Fruit fly (Drosophila melanogaster) whole organism, embryonic: Measurements from ENCODE around the gene Hsp67Ba.

Source experiments
- Bteb2 ChIP-seq: fragments of 200-800 bp; sonication (Bioruptor generic); optimal IDR thresholded peaks from 2 replicates; lab custom pipeline; 2016; ENCODE audit warnings: missing biosample characterization, missing genetic modification characterization
- CG10543 ChIP-seq: fragments of 200-800 bp; sonication (Bioruptor generic); optimal IDR thresholded peaks from 3 replicates; lab custom pipeline; 2017; ENCODE audit warnings: missing biosample characterization, mild to moderate bottlenecking, missing genetic modification characterization, moderate library complexity
- CG11504 ChIP-seq: fragments of 200-800 bp; sonication (Bioruptor generic); optimal IDR thresholded peaks from 3 replicates; lab custom pipeline; 2019; ENCODE audit warnings: missing biosample characterization, mild to moderate bottlenecking, missing genetic modification characterization, moderate library complexity
- CG11695 ChIP-seq: fragments of 200-800 bp; sonication (Bioruptor generic); IDR thresholded peaks from 3 replicates; pipeline ENCODE4 v1.3.6; 2022; ENCODE audit warnings: missing biosample characterization, missing genetic modification characterization
- CG11723 ChIP-seq: fragments of 200-800 bp; sonication (Bioruptor generic); optimal IDR thresholded peaks from 2 replicates; lab custom pipeline; 2017; ENCODE audit warnings: missing biosample characterization, mild to moderate bottlenecking, missing genetic modification characterization
- CG1233 ChIP-seq: fragments of 200-800 bp; sonication (Bioruptor generic); optimal IDR thresholded peaks from 4 replicates; lab custom pipeline; 2018; ENCODE audit warnings: missing biosample characterization, mild to moderate bottlenecking, missing genetic modification characterization
- CG12659 ChIP-seq: fragments of 200-800 bp; sonication (Bioruptor generic); optimal IDR thresholded peaks from 3 replicates; lab custom pipeline; 2017; ENCODE audit warnings: mild to moderate bottlenecking, missing biosample characterization, missing genetic modification reagents, missing genetic modification characterization
- CG12769 ChIP-seq: fragments of 200-800 bp; sonication (Bioruptor generic); optimal IDR thresholded peaks from 2 replicates; lab custom pipeline; 2019; ENCODE audit warnings: missing biosample characterization, mild to moderate bottlenecking, missing genetic modification characterization, moderate library complexity
- CG13296 ChIP-seq: fragments of 200-800 bp; sonication (Bioruptor generic); optimal IDR thresholded peaks from 3 replicates; lab custom pipeline; 2018; ENCODE audit warnings: missing biosample characterization, mild to moderate bottlenecking, missing genetic modification characterization
- CG16779 ChIP-seq: fragments of 200-800 bp; sonication (Bioruptor generic); IDR thresholded peaks from 2 replicates; pipeline ENCODE4 v1.3.6; 2022; ENCODE audit warnings: missing biosample characterization, missing genetic modification characterization
- CG17829 ChIP-seq: fragments of 200-800 bp; optimal IDR thresholded peaks from 2 replicates; lab custom pipeline; 2019; ENCODE audit warnings: missing biosample characterization, mild to moderate bottlenecking, missing genetic modification characterization, moderate library complexity
- CG18262 ChIP-seq: fragments of 200-800 bp; optimal IDR thresholded peaks from 3 replicates; lab custom pipeline; 2019; ENCODE audit warnings: missing biosample characterization, mild to moderate bottlenecking, missing genetic modification characterization, moderate library complexity
- CG18599 ChIP-seq: fragments of 200-800 bp; sonication (Bioruptor generic); optimal IDR thresholded peaks from 3 replicates; lab custom pipeline; 2017; ENCODE audit warnings: missing biosample characterization, missing genetic modification characterization, mild to moderate bottlenecking, moderate library complexity, missing genetic modification reagents
- CG2678 ChIP-seq: fragments of 200-800 bp; sonication (Bioruptor generic); optimal IDR thresholded peaks from 3 replicates; lab custom pipeline; 2019; ENCODE audit warnings: missing biosample characterization, mild to moderate bottlenecking, missing genetic modification characterization, moderate library complexity
- CG2712 ChIP-seq: fragments of 200-800 bp; optimal IDR thresholded peaks from 3 replicates; lab custom pipeline; 2019; ENCODE audit warnings: missing biosample characterization, mild to moderate bottlenecking, missing genetic modification characterization, moderate library complexity
- CG31388 ChIP-seq: fragments of 200-800 bp; sonication (Bioruptor generic); optimal IDR thresholded peaks from 2 replicates; lab custom pipeline; 2016; ENCODE audit warnings: missing biosample characterization, missing genetic modification characterization
- CG3838 ChIP-seq: fragments of 200-800 bp; sonication (Bioruptor generic); optimal IDR thresholded peaks from 3 replicates; lab custom pipeline; 2016; ENCODE audit warnings: missing biosample characterization, missing genetic modification characterization
- CG5180 ChIP-seq: fragments of 200-800 bp; sonication (Bioruptor generic); optimal IDR thresholded peaks from 3 replicates; lab custom pipeline; 2017; ENCODE audit warnings: missing biosample characterization, missing genetic modification characterization, mild to moderate bottlenecking, moderate library complexity, missing genetic modification reagents
- CG7839 ChIP-seq: fragments of 200-800 bp; sonication (Bioruptor generic); optimal IDR thresholded peaks from 3 replicates; lab custom pipeline; 2018; ENCODE audit warnings: missing biosample characterization, mild to moderate bottlenecking, missing genetic modification characterization, moderate library complexity
- CG8290 ChIP-seq, 3 experiments: fragments of 200-800 bp; sonication (Bioruptor generic); optimal IDR thresholded peaks; 2 replicates each; lab custom pipeline; 2016 to 2019; ENCODE audit warnings: missing biosample characterization in 3 of 3, missing genetic modification characterization in 3 of 3, mild to moderate bottlenecking in 2 of 3, moderate library complexity in 1 of 3
- Chrac-16 ChIP-seq: fragments of 200-800 bp; sonication (Bioruptor generic); optimal IDR thresholded peaks from 3 replicates; lab custom pipeline; 2016; ENCODE audit warnings: missing biosample characterization, missing genetic modification characterization
- CoRest ChIP-seq: fragments of 200-800 bp; sonication (Bioruptor generic); optimal IDR thresholded peaks from 3 replicates; lab custom pipeline; 2018; ENCODE audit warnings: missing biosample characterization, mild to moderate bottlenecking, missing genetic modification characterization, moderate library complexity
- Elba2 ChIP-seq: fragments of 200-800 bp; sonication (Bioruptor generic); optimal IDR thresholded peaks from 3 replicates; lab custom pipeline; 2016; ENCODE audit warnings: missing biosample characterization, missing genetic modification characterization
- Ets65A ChIP-seq: fragments of 200-800 bp; sonication (Bioruptor generic); peaks from one replicate; lab custom pipeline; 2016; ENCODE audit warnings: missing biosample characterization, missing genetic modification characterization
- HHEX ChIP-seq: fragments of 200-800 bp; sonication (Bioruptor generic); optimal IDR thresholded peaks from 3 replicates; lab custom pipeline; 2017; ENCODE audit warnings: missing biosample characterization, mild to moderate bottlenecking, missing genetic modification characterization, missing genetic modification reagents
- Hmx ChIP-seq: fragments of 200-800 bp; sonication (Bioruptor generic); optimal IDR thresholded peaks from 2 replicates; lab custom pipeline; 2016; ENCODE audit warnings: missing biosample characterization, missing genetic modification characterization
- Myb ChIP-seq: fragments of 200-800 bp; sonication (Bioruptor generic); optimal IDR thresholded peaks from 2 replicates; lab custom pipeline; 2016; ENCODE audit warnings: missing biosample characterization, missing genetic modification characterization
- Vsx1 ChIP-seq: fragments of 200-800 bp; sonication (Bioruptor generic); optimal IDR thresholded peaks from 2 replicates; lab custom pipeline; 2017; ENCODE audit warnings: missing biosample characterization, mild to moderate bottlenecking, missing genetic modification characterization, missing genetic modification reagents
- YL-1 ChIP-seq: fragments of 200-800 bp; sonication (Bioruptor generic); optimal IDR thresholded peaks from 3 replicates; lab custom pipeline; 2017; ENCODE audit warnings: missing biosample characterization, mild to moderate bottlenecking, missing genetic modification characterization
- abd-A ChIP-seq: fragments of 200-800 bp; sonication (Bioruptor generic); optimal IDR thresholded peaks from 3 replicates; lab custom pipeline; 2019; ENCODE audit warnings: missing biosample characterization, mild to moderate bottlenecking, missing genetic modification characterization, moderate library complexity
- al ChIP-seq: fragments of 200-800 bp; sonication (Bioruptor generic); IDR thresholded peaks from 2 replicates; pipeline ENCODE4 v1.3.6; 2022; ENCODE audit warnings: missing biosample characterization, missing genetic modification characterization
- amos ChIP-seq: fragments of 200-800 bp; sonication (Bioruptor generic); IDR thresholded peaks from 2 replicates; pipeline ENCODE4 v1.3.6; 2022; ENCODE audit warnings: missing biosample characterization, missing genetic modification characterization; ENCODE audit not compliant: partially characterized antibody
- aop ChIP-seq: fragments of 200-800 bp; sonication (Bioruptor generic); IDR thresholded peaks from 2 replicates; pipeline ENCODE4 v1.3.6; 2022; ENCODE audit warnings: missing biosample characterization, missing genetic modification characterization
- ara ChIP-seq: fragments of 200-800 bp; sonication (Bioruptor generic); IDR thresholded peaks from 2 replicates; pipeline ENCODE4 v1.3.6; 2022; ENCODE audit warnings: missing biosample characterization, missing genetic modification characterization
- crol ChIP-seq: fragments of 200-800 bp; sonication (Bioruptor generic); IDR thresholded peaks from 2 replicates; pipeline ENCODE4 v1.3.6; 2022; ENCODE audit warnings: missing biosample characterization, missing genetic modification characterization
- fd3F ChIP-seq: fragments of 200-800 bp; sonication (Bioruptor generic); optimal IDR thresholded peaks from 2 replicates; lab custom pipeline; 2018; ENCODE audit warnings: missing biosample characterization, mild to moderate bottlenecking, missing genetic modification characterization, moderate library complexity
- fd64A ChIP-seq: fragments of 200-800 bp; sonication (Bioruptor generic); optimal IDR thresholded peaks from 3 replicates; lab custom pipeline; 2018; ENCODE audit warnings: missing biosample characterization, mild to moderate bottlenecking, missing genetic modification characterization
- jigr1 ChIP-seq: fragments of 200-800 bp; sonication (Bioruptor generic); IDR thresholded peaks from 3 replicates; pipeline ENCODE4 v1.3.6; 2022; ENCODE audit warnings: missing biosample characterization, missing genetic modification characterization
- lola ChIP-seq, 3 experiments: fragments of >200 bp in 2 of 3; fragments of 200-800 bp in 1 of 3; sonication (Bioruptor generic) in 1 of 3; optimal IDR thresholded peaks; 2 replicates each; lab custom pipeline; 2017 to 2019; ENCODE audit warnings: missing biosample characterization in 3 of 3, missing genetic modification characterization in 3 of 3, mild to moderate bottlenecking in 1 of 3, moderate library complexity in 1 of 3
- nerfin-2 ChIP-seq: fragments of 200-800 bp; sonication (Bioruptor generic); IDR thresholded peaks from 2 replicates; pipeline ENCODE4 v1.3.6; 2022; ENCODE audit warnings: missing biosample characterization, missing genetic modification characterization; ENCODE audit not compliant: partially characterized antibody
- oc ChIP-seq: fragments of 200-800 bp; sonication (Bioruptor generic); optimal IDR thresholded peaks from 2 replicates; lab custom pipeline; 2018; ENCODE audit warnings: missing biosample characterization, mild to moderate bottlenecking, missing genetic modification characterization, moderate library complexity
- pros ChIP-seq: fragments of 200-800 bp; sonication (Bioruptor generic); optimal IDR thresholded peaks from 3 replicates; lab custom pipeline; 2019; ENCODE audit warnings: missing biosample characterization, mild to moderate bottlenecking, missing genetic modification characterization, moderate library complexity
- ro ChIP-seq: fragments of 200-800 bp; sonication (Bioruptor generic); IDR thresholded peaks from 2 replicates; pipeline ENCODE4 v1.3.6; 2022; ENCODE audit warnings: missing biosample characterization, missing genetic modification characterization
- sd ChIP-seq: fragments of 200-800 bp; sonication (Bioruptor generic); optimal IDR thresholded peaks from 3 replicates; lab custom pipeline; 2018; ENCODE audit warnings: missing biosample characterization, mild to moderate bottlenecking, missing genetic modification characterization, moderate library complexity
- so ChIP-seq: fragments of 200-800 bp; sonication (Bioruptor generic); IDR thresholded peaks from 3 replicates; pipeline ENCODE4 v1.3.6; 2022; ENCODE audit warnings: missing biosample characterization, missing genetic modification characterization
- ssp ChIP-seq: fragments of 200-800 bp; sonication (Bioruptor generic); IDR thresholded peaks from 2 replicates; pipeline ENCODE4 v1.3.6; 2022; ENCODE audit warnings: missing biosample characterization, missing genetic modification characterization
- trh ChIP-seq: fragments of 200-800 bp; sonication (Bioruptor generic); optimal IDR thresholded peaks from 2 replicates; lab custom pipeline; 2016; ENCODE audit warnings: missing biosample characterization, missing genetic modification characterization
- ttk ChIP-seq: fragments of 200-800 bp; sonication (Bioruptor generic); IDR thresholded peaks from 2 replicates; pipeline ENCODE4 v2.1.2; 2022; ENCODE audit warnings: missing biosample characterization, missing genetic modification characterization
- tx ChIP-seq: fragments of 200-800 bp; sonication (Bioruptor generic); optimal IDR thresholded peaks from 2 replicates; lab custom pipeline; 2016; ENCODE audit warnings: missing biosample characterization, missing genetic modification characterization
- z ChIP-seq: fragments of 200-800 bp; sonication (Bioruptor generic); IDR thresholded peaks from 3 replicates; pipeline ENCODE4 v1.3.6; 2022; ENCODE audit warnings: missing biosample characterization, missing genetic modification characterization

The Hsp67Ba gene

dm6 chr3L:9360217-9360692, 19.1 kb downstream of the Hsp67Ba start, which contains the start of gene Pdxk (continued):
- peak; percentile 6 for TF ChIP-seq CG1233 (GFP tag; lab: Kevin White, UChicago)
- TF ChIP-seq ssp, result no peak
- no peak for TF ChIP-seq CG11504
- no peak for TF ChIP-seq HHEX (GFP tag; lab: Kevin White, UChicago)
- TF ChIP-seq z (GFP tag; lab: Robert Waterston, UW), result peak; percentile 94
- TF ChIP-seq CG2712 (tag; lab: Kevin White, UChicago), result peak; percentile 10
- TF ChIP-seq fd64A (GFP tag; lab: Kevin White, UChicago), result peak; percentile 40
- TF ChIP-seq nerfin-2 (GFP tag; lab: Robert Waterston, UW), result no peak
- TF ChIP-seq Elba2 (GFP tag; lab: Kevin White, UChicago), result no peak
- TF ChIP-seq CG11695 (GFP tag; lab: Robert Waterston, UW), result no peak
- no peak for TF ChIP-seq Hmx (GFP tag; lab: Kevin White, UChicago)
- peak; percentile 47 for TF ChIP-seq CG12659
- TF ChIP-seq Vsx1 (GFP tag; lab: Kevin White, UChicago), result no peak
- TF ChIP-seq CG31388, result no peak
- no peak for TF ChIP-seq al (GFP tag; lab: Robert Waterston, UW)
- peak; percentile 70 for TF ChIP-seq CG13296 (GFP tag; lab: Kevin White, UChicago)
- no peak for TF ChIP-seq CG8290 (GFP tag; optimal IDR thresholded peaks at IDR 0.05; lab: Kevin White, UChicago)
- TF ChIP-seq CG8290 (tag; optimal IDR thresholded peaks at IDR 0.05; lab: Kevin White, UChicago), result peak in 1 of 2 experiments; percentile 67
- TF ChIP-seq YL-1, result peak; percentile 29
- no peak for TF ChIP-seq abd-A (tag; lab: Kevin White, UChicago)
- TF ChIP-seq CG18262, result no peak
- no peak for TF ChIP-seq ara (GFP tag; lab: Robert Waterston, UW)
- TF ChIP-seq CG10543 (GFP tag; lab: Kevin White, UChicago), result peak; percentile 94
- no peak for TF ChIP-seq Bteb2 (GFP tag; lab: Kevin White, UChicago)
- no peak for TF ChIP-seq fd3F (GFP tag; lab: Kevin White, UChicago)
- peak; percentile 12 for TF ChIP-seq CoRest (tag; lab: Kevin White, UChicago)
- no peak for TF ChIP-seq CG11723 (GFP tag; lab: Kevin White, UChicago)
- no peak for TF ChIP-seq Ets65A (GFP tag; lab: Kevin White, UChicago)
- TF ChIP-seq CG17829, result no peak
- peak; percentile 15 for TF ChIP-seq Myb
- 0 out of 2 replicates have a peak, but pooled peaks have one; percentile 24 for TF ChIP-seq amos (GFP tag; lab: Robert Waterston, UW)
- TF ChIP-seq CG7839, result no peak
- no peak for TF ChIP-seq Chrac-16
- TF ChIP-seq sd (tag; lab: Kevin White, UChicago), result no peak
- peak; percentile 18 for TF ChIP-seq CG2678
- TF ChIP-seq CG16779 (GFP tag; lab: Robert Waterston, UW), result no peak
- peak; percentile 10 for TF ChIP-seq CG12769 (tag; lab: Kevin White, UChicago)
- TF ChIP-seq trh (GFP tag; lab: Kevin White, UChicago), result no peak
- TF ChIP-seq oc (tag; lab: Kevin White, UChicago), result no peak
- no peak for TF ChIP-seq ro (GFP tag; lab: Robert Waterston, UW)
- no peak for TF ChIP-seq tx
- no peak for TF ChIP-seq jigr1
- TF ChIP-seq so (GFP tag; lab: Robert Waterston, UW), result peak; percentile 40; the same call in 1 of the 3 replicates
- TF ChIP-seq aop (GFP tag; lab: Robert Waterston, UW), result no peak
- peak; percentile 39; the same call in 1 of the 2 replicates for TF ChIP-seq ttk
- peak; percentile 42 for TF ChIP-seq pros (GFP tag; lab: Kevin White, UChicago)
- no peak for TF ChIP-seq CG18599 (GFP tag; lab: Kevin White, UChicago)
- TF ChIP-seq CG3838 (GFP tag; lab: Kevin White, UChicago), result no peak
- no peak for TF ChIP-seq lola (GFP tag; optimal IDR thresholded peaks at IDR 0.05; lab: Kevin White, UChicago)
- no peak for TF ChIP-seq CG5180 (GFP tag; lab: Kevin White, UChicago)
- TF ChIP-seq crol (GFP tag; lab: Robert Waterston, UW), result peak; percentile 78
